Worm (Caenorhabditis elegans): ENCODE data around the gene nas-31.
A peak's percentile ranks its signal among the peaks of the same experiment; 100 is the strongest.

The nas-31 gene

ce11 chrV:10932411-10932810, 10.8 kb upstream of the nas-31 start, which contains the start of gene F58B4.5:
Gene F58B4.5, plus strand, starts transcription at chrV:10932693.
- TF ChIP-seq jun-1 (tag; optimal IDR thresholded peaks at IDR 0.05): no peak
- no peak for TF ChIP-seq ztf-11 (tag; optimal IDR thresholded peaks at IDR 0.05)
- TF ChIP-seq pqm-1 (tag; optimal IDR thresholded peaks at IDR 0.05): peak; percentile 29
- TF ChIP-seq tbx-2 (tag; optimal IDR thresholded peaks at IDR 0.05): no peak
- no peak for TF ChIP-seq lin-39 (tag; optimal IDR thresholded peaks at IDR 0.05)
- peak; percentile 94 for TF ChIP-seq elt-2 (tag; optimal IDR thresholded peaks at IDR 0.05)

ce11 chrV:10931189-10931588, 9.5 kb upstream of the nas-31 start, which contains the start of gene scvp-1:
Gene scvp-1, minus strand, starts transcription at chrV:10931289.
- no peak for TF ChIP-seq unc-62 (GFP tag; optimal IDR thresholded peaks at IDR 0.05)
- TF ChIP-seq daf-12 (tag; optimal IDR thresholded peaks at IDR 0.05): no peak
- TF ChIP-seq lin-39 (tag; optimal IDR thresholded peaks at IDR 0.05): no peak
- TF ChIP-seq jun-1 (tag; optimal IDR thresholded peaks at IDR 0.05): no peak
- no peak for TF ChIP-seq nhr-67 (tag; optimal IDR thresholded peaks at IDR 0.05)
- no peak for TF ChIP-seq nhr-25 (tag; optimal IDR thresholded peaks at IDR 0.05)
- TF ChIP-seq ama-1 (optimal IDR thresholded peaks at IDR 0.05): no peak
- no peak for TF ChIP-seq mml-1 (tag; optimal IDR thresholded peaks at IDR 0.05)
- no peak for TF ChIP-seq elt-3 (tag; optimal IDR thresholded peaks at IDR 0.05)
- TF ChIP-seq unc-39 (tag; optimal IDR thresholded peaks at IDR 0.05): no peak
- TF ChIP-seq nhr-76 (tag; optimal IDR thresholded peaks at IDR 0.05): no peak
- TF ChIP-seq egl-27 (tag; optimal IDR thresholded peaks at IDR 0.05): no peak

- TF ChIP-seq aly-2 (tag; optimal IDR thresholded peaks at IDR 0.05) (no peak), egl-27 (tag; optimal IDR thresholded peaks at IDR 0.05) (no peak), hmg-11 (tag; optimal IDR thresholded peaks at IDR 0.05) (no peak), ztf-11 (tag; optimal IDR thresholded peaks at IDR 0.05) (no peak), skn-1 (tag; optimal IDR thresholded peaks at IDR 0.05) (no peak), pqm-1 (tag; optimal IDR thresholded peaks at IDR 0.05) (no peak), elt-3 (tag; optimal IDR thresholded peaks at IDR 0.05) (no peak), ceh-16 (tag; optimal IDR thresholded peaks at IDR 0.05) (no peak), sea-2 (GFP tag; optimal IDR thresholded peaks at IDR 0.05) (no peak), R02D3.7 (tag; optimal IDR thresholded peaks at IDR 0.05) (no peak), ZK546.5 (tag; optimal IDR thresholded peaks at IDR 0.05) (no peak), eor-1 (tag; optimal IDR thresholded peaks at IDR 0.05) (no peak), unc-39 (tag; optimal IDR thresholded peaks at IDR 0.05) (no peak), lsy-12 (tag; optimal IDR thresholded peaks at IDR 0.05) (no peak), mdl-1 (tag; optimal IDR thresholded peaks at IDR 0.05) (no peak), nhr-76 (tag; optimal IDR thresholded peaks at IDR 0.05) (no peak)
These were observed 7.9 kb upstream of the nas-31 start, which contains the start of gene F58B4.3 for ce11 chrV:10929511-10929910. Gene F58B4.3, plus strand, starts transcription at chrV:10929811.

- TF ChIP-seq aly-2 (tag; optimal IDR thresholded peaks at IDR 0.05): no peak
- no peak for TF ChIP-seq mml-1 (tag; optimal IDR thresholded peaks at IDR 0.05)
- no peak for TF ChIP-seq jun-1 (tag; optimal IDR thresholded peaks at IDR 0.05)
- no peak for TF ChIP-seq nhr-43 (tag; optimal IDR thresholded peaks at IDR 0.05; ENCODE audit: poor library complexity, severe bottlenecking)
- TF ChIP-seq ceh-9 (tag; optimal IDR thresholded peaks at IDR 0.05): no peak
- TF ChIP-seq zag-1 (tag; optimal IDR thresholded peaks at IDR 0.05): no peak
- TF ChIP-seq nhr-28 (tag; optimal IDR thresholded peaks at IDR 0.05): no peak
- TF ChIP-seq hmg-11 (tag; optimal IDR thresholded peaks at IDR 0.05): no peak
- no peak for TF ChIP-seq elt-3 (tag; optimal IDR thresholded peaks at IDR 0.05)
- no peak for TF ChIP-seq pqm-1 (tag; optimal IDR thresholded peaks at IDR 0.05)
- no peak for TF ChIP-seq fkh-2 (tag; optimal IDR thresholded peaks at IDR 0.05)
- TF ChIP-seq sea-2 (GFP tag; optimal IDR thresholded peaks at IDR 0.05): no peak
- no peak for TF ChIP-seq egl-5 (tag; optimal IDR thresholded peaks at IDR 0.05)
- TF ChIP-seq nhr-77 (tag; optimal IDR thresholded peaks at IDR 0.05): no peak
These were observed 4.0 kb upstream of the nas-31 start for ce11 chrV:10925658-10926057.

- no peak for TF ChIP-seq egl-5 (tag; optimal IDR thresholded peaks at IDR 0.05)
- TF ChIP-seq mdl-1 (tag; optimal IDR thresholded peaks at IDR 0.05): no peak
- TF ChIP-seq tbx-2 (tag; optimal IDR thresholded peaks at IDR 0.05): no peak
- no peak for TF ChIP-seq lin-15B (tag; optimal IDR thresholded peaks at IDR 0.05)
- TF ChIP-seq mml-1 (tag; optimal IDR thresholded peaks at IDR 0.05): no peak
- no peak for TF ChIP-seq fkh-10 (GFP tag; optimal IDR thresholded peaks at IDR 0.05)
- TF ChIP-seq ceh-82 (tag; optimal IDR thresholded peaks at IDR 0.05): no peak
- TF ChIP-seq nhr-28 (tag; optimal IDR thresholded peaks at IDR 0.05): no peak
- no peak for TF ChIP-seq elt-3 (tag; optimal IDR thresholded peaks at IDR 0.05)
These were observed 3.1 kb upstream of the nas-31 start, which contains the start of gene F58B4.6 for ce11 chrV:10924731-10925130. Gene F58B4.6, plus strand, starts transcription at chrV:10925031.
